Worm (Caenorhabditis elegans): ENCODE measurements around the gene D1022.5.
A peak's percentile ranks its signal among the peaks of the same experiment; 100 is the strongest.

The D1022.5 gene

ce11 chrII:7494155-7494554 is 35.5 kb upstream of the D1022.5 start, which contains the start of gene R10H1.1:
Gene R10H1.1, plus strand, starts transcription at chrII:7494455.
- no peak for TF ChIP-seq nfyb-1 (GFP tag; IDR thresholded peaks at IDR 0.05)
- TF ChIP-seq zfh-2 (GFP tag; conservative IDR thresholded peaks at IDR 0.05) = no peak

ce11 chrII:7493599-7493998 is 35.0 kb upstream of the D1022.5 start, which contains the start of gene nas-23:
Gene nas-23, minus strand, starts transcription at chrII:7493699.
- TF ChIP-seq cebp-2 (GFP tag; IDR thresholded peaks at IDR 0.05) = no peak
- TF ChIP-seq dpff-1 (tag; optimal IDR thresholded peaks at IDR 0.05) = no peak
- no peak for TF ChIP-seq hsf-1 (GFP tag; IDR thresholded peaks at IDR 0.05)
- TF ChIP-seq nhr-80 (tag; optimal IDR thresholded peaks at IDR 0.05) = no peak
- TF ChIP-seq let-526 (GFP tag; IDR thresholded peaks at IDR 0.05) = no peak

ce11 chrII:7489605-7490004 is 31.0 kb upstream of the D1022.5 start, which contains the start of gene D1022.9:
Gene D1022.9, minus strand, starts transcription at chrII:7489705.
- no peak for TF ChIP-seq ekl-4 (GFP tag; IDR thresholded peaks at IDR 0.05)

- TF ChIP-seq ccch-3 (GFP tag; optimal IDR thresholded peaks at IDR 0.05) (no peak), ztf-22 (GFP tag; optimal IDR thresholded peaks at IDR 0.05) (no peak), somi-1 (GFP tag; optimal IDR thresholded peaks at IDR 0.05) (no peak), F10E7.11 (tag; optimal IDR thresholded peaks at IDR 0.05) (no peak), chd-7 (tag; optimal IDR thresholded peaks at IDR 0.05) (no peak), xnd-1 (tag; optimal IDR thresholded peaks at IDR 0.05) (no peak), nhr-179 (tag; optimal IDR thresholded peaks at IDR 0.05) (no peak), ceh-91 (GFP tag; IDR thresholded peaks at IDR 0.05) (no peak), madf-10 (tag; optimal IDR thresholded peaks at IDR 0.05) (no peak), efl-1 (GFP tag; optimal IDR thresholded peaks at IDR 0.05) (no peak), F22D6.2 (tag; optimal IDR thresholded peaks at IDR 0.05) (no peak), ZK185.1 (tag; optimal IDR thresholded peaks at IDR 0.05; ENCODE audit: poor library complexity, severe bottlenecking) (no peak), F57A8.1 (GFP tag; optimal IDR thresholded peaks at IDR 0.05) (no peak), nfya-2 (GFP tag; IDR thresholded peaks at IDR 0.05) (no peak), ceh-40 (GFP tag; IDR thresholded peaks at IDR 0.05) (no peak), pbrm-1 (GFP tag; IDR thresholded peaks at IDR 0.05) (no peak), F33H1.4 (GFP tag; IDR thresholded peaks at IDR 0.05) (no peak), ceh-27 (GFP tag; optimal IDR thresholded peaks at IDR 0.05) (no peak), ztf-26 (tag; optimal IDR thresholded peaks at IDR 0.05) (no peak)
Measured at ce11 chrII:7483009-7483408, 24.4 kb upstream of the D1022.5 start, which contains the start of gene cah-2. Gene cah-2, minus strand, starts transcription at chrII:7483109.

- peak; percentile 51 for TF ChIP-seq ztf-3 (GFP tag; optimal IDR thresholded peaks at IDR 0.05)
- TF ChIP-seq aptf-2 (GFP tag; conservative IDR thresholded peaks at IDR 0.05) = peak; percentile 89
- peak; percentile 73 for TF ChIP-seq ztf-26 (tag; optimal IDR thresholded peaks at IDR 0.05)
- TF ChIP-seq F33H1.4 (GFP tag; IDR thresholded peaks at IDR 0.05) = peak; percentile 80
- peak; percentile 54 for TF ChIP-seq snpc-4 (GFP tag; optimal IDR thresholded peaks at IDR 0.05)
- peak; percentile 36 to 84 (median 70) for TF ChIP-seq snpc-4 (tag; optimal IDR thresholded peaks at IDR 0.05)
- peak; percentile 96 for TF ChIP-seq ekl-4 (GFP tag; IDR thresholded peaks at IDR 0.05)
- no peak for TF ChIP-seq nfya-2 (GFP tag; IDR thresholded peaks at IDR 0.05)
- TF ChIP-seq dpl-1 (GFP tag; optimal IDR thresholded peaks at IDR 0.05) = peak; percentile 34
- TF ChIP-seq hrde-1 (tag; optimal IDR thresholded peaks at IDR 0.05; ENCODE audit: borderline replicate concordance) = peak; percentile 48
- peak; percentile 91 for TF ChIP-seq Y53G8AR.9 (GFP tag; conservative IDR thresholded peaks at IDR 0.05)
- peak; percentile 74 for TF ChIP-seq F49E8.2 (tag; optimal IDR thresholded peaks at IDR 0.05; ENCODE audit: insufficient read depth)
- TF ChIP-seq B0035.1 (tag; optimal IDR thresholded peaks at IDR 0.05) = peak; percentile 71
- no peak for TF ChIP-seq F10E7.11 (tag; optimal IDR thresholded peaks at IDR 0.05)
- no peak for TF ChIP-seq F39B2.1 (GFP tag; IDR thresholded peaks at IDR 0.05)
- TF ChIP-seq pbrm-1 (GFP tag; IDR thresholded peaks at IDR 0.05) = peak; percentile 97
- TF ChIP-seq mxl-1 (tag; optimal IDR thresholded peaks at IDR 0.05) = no peak
- TF ChIP-seq bed-2 (GFP tag; IDR thresholded peaks at IDR 0.05) = peak; percentile 89
- TF ChIP-seq fkh-3 (tag; optimal IDR thresholded peaks at IDR 0.05) = no peak
- peak; percentile 85 for TF ChIP-seq hsf-1 (GFP tag; IDR thresholded peaks at IDR 0.05)
- TF ChIP-seq Y95B8A.8 (GFP tag; IDR thresholded peaks at IDR 0.05) = peak; percentile 94
Measured at ce11 chrII:7478487-7479234, 20.1 kb upstream of the D1022.5 start, which contains the start of the genes aka-1 and ubc-6. Gene aka-1, minus strand, starts transcription at chrII:7478537. Gene ubc-6, plus strand, starts transcription at chrII:7479187.

All from whole organism, young adult.